Worm (Caenorhabditis elegans): ENCODE results near the gene K08F4.12.

DNA sequence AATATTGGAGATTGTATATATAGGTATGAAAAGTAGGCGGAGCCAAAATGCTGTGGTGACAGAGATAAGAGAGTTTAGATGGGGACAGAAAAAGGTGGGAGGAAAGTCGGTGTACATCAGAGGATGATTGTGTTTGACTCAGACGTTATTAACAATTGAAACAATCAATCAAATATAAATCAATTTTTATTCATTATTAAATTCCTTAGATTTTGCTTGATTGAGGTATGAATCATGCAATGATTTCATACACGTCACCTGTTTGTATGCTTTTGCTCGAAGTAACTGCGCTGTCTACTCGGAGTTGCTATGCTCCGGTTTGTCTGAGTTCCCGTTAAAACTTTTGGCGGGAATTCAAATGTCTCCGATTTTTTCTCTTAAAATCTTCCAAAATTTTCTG is 22.8 kb upstream of the K08F4.12 start, which contains the start of gene C04G2.10:
- no peak for TF ChIP-seq nhr-237 (tag; optimal IDR thresholded peaks at IDR 0.05)
- no peak for TF ChIP-seq lin-13 (tag; optimal IDR thresholded peaks at IDR 0.05)
- no peak for TF ChIP-seq snpc-4 (tag; optimal IDR thresholded peaks at IDR 0.05)
- no peak for TF ChIP-seq blmp-1 (tag; optimal IDR thresholded peaks at IDR 0.05)
- no peak for TF ChIP-seq pha-4 (tag; optimal IDR thresholded peaks at IDR 0.05)
- no peak for TF ChIP-seq ces-1 (GFP tag; optimal IDR thresholded peaks at IDR 0.05)
